Worm (Caenorhabditis elegans) whole organism, early embryonic: ENCODE measurements around the gene abts-4.

Source experiments
- B0310.2 ChIP-seq: sonication (generic microtip); optimal IDR thresholded peaks from 2 replicates; lab custom pipeline; 2016; ENCODE audit warnings: mild to moderate bottlenecking, missing genetic modification characterization, missing compliant biosample characterization
- F13C5.2 ChIP-seq: sonication (generic microtip); optimal IDR thresholded peaks from 2 replicates; lab custom pipeline; 2017; ENCODE audit warnings: mild to moderate bottlenecking, missing genetic modification characterization, inconsistent platforms, missing compliant biosample characterization
- aly-1 ChIP-seq: sonication (generic microtip); optimal IDR thresholded peaks from 2 replicates; lab custom pipeline; 2016; ENCODE audit warnings: missing genetic modification characterization, missing compliant biosample characterization
- ama-1 ChIP-seq: fragments of 150-350 bp; optimal IDR thresholded peaks from 2 replicates; lab custom pipeline; 2014
- ceh-13 ChIP-seq: fragments of 200-800 bp; sonication (Bioruptor generic); optimal IDR thresholded peaks from 2 replicates; lab custom pipeline; 2018; ENCODE audit warnings: mild to moderate bottlenecking, missing genetic modification characterization, missing compliant biosample characterization
- ceh-36 ChIP-seq: sonication (generic microtip); optimal IDR thresholded peaks from 2 replicates; lab custom pipeline; 2016; ENCODE audit warnings: missing genetic modification characterization, inconsistent platforms, missing compliant biosample characterization
- ets-7 ChIP-seq: sonication (generic microtip); optimal IDR thresholded peaks from 2 replicates; lab custom pipeline; 2016; ENCODE audit warnings: missing genotype, missing genetic modification characterization, missing compliant biosample characterization
- flt-1 ChIP-seq: fragments of 200-800 bp; sonication (Bioruptor generic); IDR thresholded peaks from 2 replicates; pipeline ENCODE4 v1.3.6; 2022; ENCODE audit warnings: missing genetic modification characterization, missing compliant biosample characterization
- hmbx-1 ChIP-seq: sonication (generic microtip); optimal IDR thresholded peaks from 2 replicates; lab custom pipeline; 2016; ENCODE audit warnings: mild to moderate bottlenecking, missing genetic modification characterization, missing compliant biosample characterization
- hmg-4 ChIP-seq: fragments of 200-800 bp; sonication (Bioruptor generic); optimal IDR thresholded peaks from 2 replicates; lab custom pipeline; 2018; ENCODE audit warnings: mild to moderate bottlenecking, missing genetic modification characterization, missing compliant biosample characterization
- hnd-1 ChIP-seq: sonication (generic microtip); optimal IDR thresholded peaks from 2 replicates; lab custom pipeline; 2016; ENCODE audit warnings: missing genetic modification characterization, missing compliant biosample characterization
- pes-1 ChIP-seq: fragments of 200-800 bp; sonication (Bioruptor generic); IDR thresholded peaks from 2 replicates; pipeline ENCODE4 v1.3.6; 2022; ENCODE audit warnings: missing genetic modification reagents, missing genetic modification characterization, missing compliant biosample characterization
- scrt-1 ChIP-seq: fragments of 200-800 bp; sonication (Bioruptor generic); IDR thresholded peaks from 2 replicates; pipeline ENCODE4 v1.3.6; 2022; ENCODE audit warnings: missing genetic modification characterization, missing compliant biosample characterization
- sea-1 ChIP-seq: fragments of 200-800 bp; sonication (Bioruptor generic); conservative IDR thresholded peaks from 2 replicates; pipeline ENCODE4 v1.3.6; 2022; ENCODE audit warnings: missing genetic modification characterization, missing compliant biosample characterization
- tbx-11 ChIP-seq: fragments of 200-800 bp; sonication (Bioruptor generic); IDR thresholded peaks from 2 replicates; pipeline ENCODE4 v1.3.6; 2022; ENCODE audit warnings: missing genetic modification characterization, missing compliant biosample characterization
- tbx-37 ChIP-seq: fragments of 200-800 bp; sonication (Bioruptor generic); conservative IDR thresholded peaks from 2 replicates; pipeline ENCODE4 v1.3.6; 2022; ENCODE audit warnings: missing genetic modification reagents, missing genetic modification characterization, missing compliant biosample characterization
- tra-4 ChIP-seq: sonication (generic microtip); optimal IDR thresholded peaks from 2 replicates; lab custom pipeline; 2017; ENCODE audit warnings: missing genetic modification characterization, missing compliant biosample characterization

The abts-4 gene

ce11 chrX:6743344-6743743, 18.2 kb downstream of the abts-4 start:
- TF ChIP-seq ets-7 (tag; lab: Kevin White, UChicago) (no peak), aly-1 (no peak), ceh-36 (tag; lab: Kevin White, UChicago) (no peak), hmbx-1 (tag; lab: Kevin White, UChicago) (no peak), tra-4 (tag; lab: Kevin White, UChicago) (no peak), sea-1 (no peak), B0310.2 (tag; lab: Kevin White, UChicago) (no peak), tbx-37 (GFP tag; lab: Robert Waterston, UW) (no peak), pes-1 (GFP tag; lab: Robert Waterston, UW) (no peak), F13C5.2 (no peak)

ce11 chrX:6742891-6743290, 18.6 kb downstream of the abts-4 start:
- TF ChIP-seq ceh-13 (GFP tag; lab: Kevin White, UChicago), result no peak

ce11 chrX:6742011-6742683, 19.4 kb downstream of the abts-4 start, which contains the start of gene mdl-1:
TSS of gene mdl-1 (plus strand) at chrX:6742351.
- TF ChIP-seq flt-1 (GFP tag; lab: Robert Waterston, UW) (peak; percentile 68), B0310.2 (tag; lab: Kevin White, UChicago) (peak; percentile 40), pes-1 (GFP tag; lab: Robert Waterston, UW) (peak; percentile 67; the same call in 1 of the 2 replicates), ceh-13 (GFP tag; lab: Kevin White, UChicago) (peak; percentile 3), sea-1 (no peak), ceh-36 (tag; lab: Kevin White, UChicago) (no peak), tbx-11 (GFP tag; lab: Robert Waterston, UW) (0 out of 2 replicates have a peak, but pooled peaks have one; percentile 8), ets-7 (tag; lab: Kevin White, UChicago) (peak; percentile 34), F13C5.2 (peak; percentile 76), hmg-4 (GFP tag; lab: Kevin White, UChicago) (peak; percentile 86)

- TF ChIP-seq pes-1 (GFP tag; lab: Robert Waterston, UW) (no peak), hnd-1 (tag; lab: Kevin White, UChicago) (no peak), flt-1 (GFP tag; lab: Robert Waterston, UW) (no peak), tra-4 (tag; lab: Kevin White, UChicago) (no peak), hmg-4 (GFP tag; lab: Kevin White, UChicago) (no peak), tbx-37 (GFP tag; lab: Robert Waterston, UW) (no peak), ceh-13 (GFP tag; lab: Kevin White, UChicago) (no peak), tbx-11 (GFP tag; lab: Robert Waterston, UW) (no peak), aly-1 (no peak), ama-1 (lab: Kevin White, UChicago) (no peak)
These were observed 20.0 kb downstream of the abts-4 start for ce11 chrX:6741532-6741931.

- TF ChIP-seq flt-1 (GFP tag; lab: Robert Waterston, UW) (no peak), hnd-1 (tag; lab: Kevin White, UChicago) (no peak), scrt-1 (GFP tag; lab: Robert Waterston, UW) (no peak), ets-7 (tag; lab: Kevin White, UChicago) (no peak), ceh-13 (GFP tag; lab: Kevin White, UChicago) (no peak), sea-1 (no peak), B0310.2 (tag; lab: Kevin White, UChicago) (no peak), F13C5.2 (no peak), aly-1 (no peak), ceh-36 (tag; lab: Kevin White, UChicago) (no peak), hmbx-1 (tag; lab: Kevin White, UChicago) (no peak), tbx-11 (GFP tag; lab: Robert Waterston, UW) (no peak), tbx-37 (GFP tag; lab: Robert Waterston, UW) (no peak), ama-1 (lab: Kevin White, UChicago) (no peak), hmg-4 (GFP tag; lab: Kevin White, UChicago) (no peak)
These were observed 20.6 kb downstream of the abts-4 start for ce11 chrX:6740983-6741365.

- peak; percentile 33 for TF ChIP-seq hmg-4 (GFP tag; lab: Kevin White, UChicago)
- no peak for TF ChIP-seq ets-7 (tag; lab: Kevin White, UChicago)
- no peak for TF ChIP-seq B0310.2 (tag; lab: Kevin White, UChicago)
These were observed 21.1 kb downstream of the abts-4 start for ce11 chrX:6740282-6740982.

ce11 chrX:6739034-6740008, 22.2 kb downstream of the abts-4 start:
- TF ChIP-seq ets-7 (tag; lab: Kevin White, UChicago), result no peak
- no peak for TF ChIP-seq ceh-36 (tag; lab: Kevin White, UChicago)
- TF ChIP-seq tbx-11 (GFP tag; lab: Robert Waterston, UW), result no peak
- TF ChIP-seq ceh-13 (GFP tag; lab: Kevin White, UChicago), result no peak
- TF ChIP-seq scrt-1 (GFP tag; lab: Robert Waterston, UW), result no peak
- no peak for TF ChIP-seq aly-1
- no peak for TF ChIP-seq tra-4 (tag; lab: Kevin White, UChicago)
- no peak for TF ChIP-seq pes-1 (GFP tag; lab: Robert Waterston, UW)
- no peak for TF ChIP-seq F13C5.2
- TF ChIP-seq sea-1, result no peak
- no peak for TF ChIP-seq ama-1 (lab: Kevin White, UChicago)
- no peak for TF ChIP-seq tbx-37 (GFP tag; lab: Robert Waterston, UW)
- no peak for TF ChIP-seq flt-1 (GFP tag; lab: Robert Waterston, UW)
- no peak for TF ChIP-seq hmg-4 (GFP tag; lab: Kevin White, UChicago)
- no peak for TF ChIP-seq hmbx-1 (tag; lab: Kevin White, UChicago)
- TF ChIP-seq hnd-1 (tag; lab: Kevin White, UChicago), result no peak
- no peak for TF ChIP-seq B0310.2 (tag; lab: Kevin White, UChicago)
